Worm (Caenorhabditis elegans): ENCODE measurements around the gene Y39A1A.22.

Y39A1A.22 gene

ce11 chrIII:10700460-10700859 lies 6.4 kb downstream of the Y39A1A.22 start, which contains the start of gene Y39A1A.20:
Y39A1A.20 (minus strand) TSS chrIII:10700560.
- TF ChIP-seq ama-1 (optimal IDR thresholded peaks at IDR 0.05) = no peak
- no peak for TF ChIP-seq lin-13 (GFP tag; optimal IDR thresholded peaks at IDR 0.05)
- no peak for TF ChIP-seq nhr-129 (tag; optimal IDR thresholded peaks at IDR 0.05)
- TF ChIP-seq nhr-23 (tag; optimal IDR thresholded peaks at IDR 0.05) = no peak
- TF ChIP-seq R02D3.7 (tag; optimal IDR thresholded peaks at IDR 0.05) = no peak
- no peak for TF ChIP-seq sma-3 (GFP tag; optimal IDR thresholded peaks at IDR 0.05)
- TF ChIP-seq nhr-10 (tag; optimal IDR thresholded peaks at IDR 0.05) = no peak
- TF ChIP-seq unc-39 (tag; optimal IDR thresholded peaks at IDR 0.05) = no peak
- TF ChIP-seq gmeb-1 (tag; optimal IDR thresholded peaks at IDR 0.05) = no peak
- TF ChIP-seq unc-55 (GFP tag; optimal IDR thresholded peaks at IDR 0.05) = no peak

DNA sequence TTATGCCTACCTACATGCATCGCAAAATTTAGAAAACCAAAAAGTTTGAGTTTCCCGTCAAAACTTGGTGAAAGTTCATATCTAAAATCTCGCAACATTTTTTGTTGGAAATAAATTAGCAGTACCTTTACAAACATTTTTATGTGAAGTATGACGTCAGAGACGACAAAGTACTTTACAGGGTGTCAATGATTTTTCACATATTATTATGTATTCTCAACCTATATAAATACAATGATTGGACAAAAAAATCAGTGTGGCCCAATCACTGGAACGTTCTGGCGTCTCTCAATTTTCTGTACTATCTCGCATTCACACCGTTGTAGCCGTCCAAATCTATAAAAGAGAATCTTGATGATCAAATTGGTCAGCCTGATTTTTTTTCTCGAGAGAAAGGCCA lies 12.5 kb downstream of the Y39A1A.22 start, which contains the start of the genes Y39A1A.18 and fmo-3:
TSS of gene Y39A1A.18 (minus strand) at position 192 of the 400 bp plus-strand sequence.
TSS of gene fmo-3 (plus strand) at position 388 of the 400 bp plus-strand sequence.
- TF ChIP-seq elt-1 (tag; optimal IDR thresholded peaks at IDR 0.05) (no peak), nhr-25 (tag; optimal IDR thresholded peaks at IDR 0.05) (no peak), nhr-21 (tag; optimal IDR thresholded peaks at IDR 0.05) (no peak), aly-2 (tag; optimal IDR thresholded peaks at IDR 0.05) (no peak), nhr-237 (tag; optimal IDR thresholded peaks at IDR 0.05) (no peak), nhr-10 (tag; optimal IDR thresholded peaks at IDR 0.05) (no peak), dmd-4 (tag; optimal IDR thresholded peaks at IDR 0.05) (no peak), mdl-1 (tag; optimal IDR thresholded peaks at IDR 0.05) (no peak), fos-1 (tag; optimal IDR thresholded peaks at IDR 0.05) (no peak), gmeb-1 (tag; optimal IDR thresholded peaks at IDR 0.05) (no peak), nhr-11 (tag; optimal IDR thresholded peaks at IDR 0.05) (no peak), nhr-12 (tag; optimal IDR thresholded peaks at IDR 0.05) (no peak), alr-1 (tag; optimal IDR thresholded peaks at IDR 0.05) (no peak), blmp-1 (tag; optimal IDR thresholded peaks at IDR 0.05; ENCODE audit: insufficient read depth) (no peak)

DNA sequence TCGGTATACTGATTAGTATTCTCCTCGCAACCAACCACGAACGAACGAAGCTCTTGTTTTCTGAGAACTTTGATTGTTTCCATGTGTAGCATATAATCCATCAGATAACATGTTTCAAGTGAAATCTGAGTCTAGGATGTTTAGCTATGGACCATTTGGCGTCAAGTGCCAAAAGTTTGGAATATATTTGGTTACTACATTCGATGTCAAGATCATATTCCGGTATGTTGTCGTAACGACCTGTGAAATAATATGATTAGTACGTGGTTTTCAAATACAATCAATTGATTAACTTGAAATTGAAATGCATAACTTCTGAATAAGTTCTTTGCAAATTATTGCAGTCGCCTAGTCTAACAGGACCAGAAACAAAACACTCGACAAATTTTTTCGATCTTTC lies 15.8 kb downstream of the Y39A1A.22 start, which contains the start of gene Y39A1A.17:
TSS of gene Y39A1A.17 (minus strand) at position 101 of the 400 bp plus-strand sequence.
- TF ChIP-seq nhr-11 (tag; optimal IDR thresholded peaks at IDR 0.05) (no peak), alr-1 (tag; optimal IDR thresholded peaks at IDR 0.05) (no peak), mbf-1 (tag; optimal IDR thresholded peaks at IDR 0.05) (no peak), elt-1 (tag; optimal IDR thresholded peaks at IDR 0.05) (no peak), F13H6.1 (tag; optimal IDR thresholded peaks at IDR 0.05) (no peak), dmd-4 (tag; optimal IDR thresholded peaks at IDR 0.05) (no peak), sem-4 (tag; optimal IDR thresholded peaks at IDR 0.05) (no peak), lin-13 (GFP tag; optimal IDR thresholded peaks at IDR 0.05) (no peak), aly-2 (tag; optimal IDR thresholded peaks at IDR 0.05) (no peak), ceh-16 (tag; optimal IDR thresholded peaks at IDR 0.05) (no peak), nhr-237 (tag; optimal IDR thresholded peaks at IDR 0.05) (no peak), lin-39 (tag; optimal IDR thresholded peaks at IDR 0.05) (no peak), fos-1 (tag; optimal IDR thresholded peaks at IDR 0.05) (no peak), egl-27 (tag; optimal IDR thresholded peaks at IDR 0.05) (no peak), nhr-129 (tag; optimal IDR thresholded peaks at IDR 0.05) (no peak), nhr-12 (tag; optimal IDR thresholded peaks at IDR 0.05) (no peak), nhr-77 (tag; optimal IDR thresholded peaks at IDR 0.05) (no peak), sma-3 (GFP tag; optimal IDR thresholded peaks at IDR 0.05) (no peak), gmeb-1 (tag; optimal IDR thresholded peaks at IDR 0.05) (no peak), ama-1 (optimal IDR thresholded peaks at IDR 0.05) (no peak)

DNA sequence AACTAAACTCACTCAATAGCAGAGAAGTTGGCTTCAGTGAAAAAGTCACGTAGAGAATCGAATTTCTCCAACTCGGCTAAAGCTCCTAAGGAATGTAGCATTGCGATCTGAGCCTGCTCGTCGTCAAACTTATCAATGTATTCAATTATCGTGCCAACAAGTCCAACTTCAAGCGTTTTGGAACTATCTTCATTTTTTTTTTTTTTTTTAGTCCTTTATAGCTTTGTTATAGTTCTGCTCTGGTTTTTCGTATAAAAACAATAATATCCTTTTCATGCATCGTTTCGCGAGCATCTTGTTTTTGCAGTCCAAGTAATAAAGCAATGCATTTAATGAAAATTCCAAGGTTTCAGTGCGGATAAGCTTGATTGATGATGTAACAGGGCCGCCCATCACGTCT lies 17.8 kb downstream of the Y39A1A.22 start, which contains the start of gene Y39A1A.31:
TSS of gene Y39A1A.31 (minus strand) at position 101 of the 400 bp plus-strand sequence.
- TF ChIP-seq nhr-10 (tag; optimal IDR thresholded peaks at IDR 0.05) = no peak
- TF ChIP-seq Y55F3AM.14 (GFP tag; optimal IDR thresholded peaks at IDR 0.05) = no peak
- no peak for TF ChIP-seq nhr-129 (tag; optimal IDR thresholded peaks at IDR 0.05)
- TF ChIP-seq C34F6.9 (tag; optimal IDR thresholded peaks at IDR 0.05) = no peak
- TF ChIP-seq elt-1 (tag; optimal IDR thresholded peaks at IDR 0.05) = no peak
- no peak for TF ChIP-seq lin-11 (tag; optimal IDR thresholded peaks at IDR 0.05)
- no peak for TF ChIP-seq dmd-4 (tag; optimal IDR thresholded peaks at IDR 0.05)
- TF ChIP-seq ztf-4 (tag; optimal IDR thresholded peaks at IDR 0.05) = no peak

ce11 chrIII:10678971-10679370 lies 27.9 kb downstream of the Y39A1A.22 start, which contains the start of gene Y39A1A.16:
Y39A1A.16 (plus strand) TSS chrIII:10679271.
- TF ChIP-seq skn-1 (tag; optimal IDR thresholded peaks at IDR 0.05) = no peak
- TF ChIP-seq alr-1 (tag; optimal IDR thresholded peaks at IDR 0.05) = no peak
- no peak for TF ChIP-seq ZK546.5 (tag; optimal IDR thresholded peaks at IDR 0.05)
- no peak for TF ChIP-seq egl-27 (tag; optimal IDR thresholded peaks at IDR 0.05)
- no peak for TF ChIP-seq nhr-11 (tag; optimal IDR thresholded peaks at IDR 0.05)
- no peak for TF ChIP-seq ceh-82 (tag; optimal IDR thresholded peaks at IDR 0.05)
- no peak for TF ChIP-seq nhr-10 (tag; optimal IDR thresholded peaks at IDR 0.05)
- no peak for TF ChIP-seq lin-39 (tag; optimal IDR thresholded peaks at IDR 0.05)
- TF ChIP-seq nhr-21 (tag; optimal IDR thresholded peaks at IDR 0.05) = no peak
- TF ChIP-seq nhr-129 (tag; optimal IDR thresholded peaks at IDR 0.05) = no peak
- no peak for TF ChIP-seq lin-11 (tag; optimal IDR thresholded peaks at IDR 0.05)
- TF ChIP-seq aly-2 (tag; optimal IDR thresholded peaks at IDR 0.05) = no peak
- TF ChIP-seq nhr-6 (tag; optimal IDR thresholded peaks at IDR 0.05) = no peak
- no peak for TF ChIP-seq C34F6.9 (tag; optimal IDR thresholded peaks at IDR 0.05)
- no peak for TF ChIP-seq unc-55 (GFP tag; optimal IDR thresholded peaks at IDR 0.05)
- TF ChIP-seq sma-3 (GFP tag; optimal IDR thresholded peaks at IDR 0.05) = no peak
- TF ChIP-seq sem-4 (tag; optimal IDR thresholded peaks at IDR 0.05) = no peak
- TF ChIP-seq ztf-4 (tag; optimal IDR thresholded peaks at IDR 0.05) = no peak
- TF ChIP-seq nhr-237 (tag; optimal IDR thresholded peaks at IDR 0.05) = no peak
- no peak for TF ChIP-seq peb-1 (tag; optimal IDR thresholded peaks at IDR 0.05)
